Worm (Caenorhabditis elegans) whole organism, L3 larva: ENCODE results near the gene K09E9.1.

Source experiments
- R02D3.7 ChIP-seq: fragments of 150-350 bp; optimal IDR thresholded peaks from 2 replicates; lab custom pipeline; 2014; ENCODE audit warnings: missing biosample characterization, missing genetic modification characterization
- ZK546.5 ChIP-seq: sonication (generic microtip); optimal IDR thresholded peaks from 2 replicates; lab custom pipeline; 2017; ENCODE audit warnings: missing biosample characterization, missing genetic modification characterization
- ama-1 ChIP-seq: fragments of 150-350 bp; optimal IDR thresholded peaks from 2 replicates; lab custom pipeline; 2018
- ceh-16 ChIP-seq: sonication (generic microtip); optimal IDR thresholded peaks from 2 replicates; lab custom pipeline; 2017; ENCODE audit warnings: missing biosample characterization, missing genetic modification characterization
- ceh-9 ChIP-seq: sonication (generic microtip); optimal IDR thresholded peaks from 2 replicates; lab custom pipeline; 2018; ENCODE audit warnings: missing biosample characterization, missing genetic modification characterization
- daf-12 ChIP-seq: fragments of 150-350 bp; optimal IDR thresholded peaks from 2 replicates; lab custom pipeline; 2014; ENCODE audit warnings: missing biosample characterization, missing genetic modification reagents, missing genetic modification characterization
- egl-27 ChIP-seq: sonication (generic microtip); optimal IDR thresholded peaks from 4 replicates; lab custom pipeline; 2017; ENCODE audit warnings: missing biosample characterization, missing genetic modification reagents, missing genetic modification characterization
- egl-5 ChIP-seq: fragments of 150-350 bp; optimal IDR thresholded peaks from 2 replicates; lab custom pipeline; 2017; ENCODE audit warnings: missing biosample characterization, missing genetic modification reagents, missing genetic modification characterization, inconsistent platforms
- elt-1 ChIP-seq: fragments of 150-350 bp; optimal IDR thresholded peaks from 2 replicates; lab custom pipeline; 2014; ENCODE audit warnings: missing biosample characterization, missing genetic modification characterization
- elt-2 ChIP-seq: sonication (generic microtip); optimal IDR thresholded peaks from 2 replicates; lab custom pipeline; 2016; ENCODE audit warnings: missing genetic modification reagents, mild to moderate bottlenecking, missing genetic modification characterization, missing compliant biosample characterization
- eor-1 ChIP-seq, 2 experiments: fragments of 150-350 bp; optimal IDR thresholded peaks; 2 replicates each; lab custom pipeline; 2014 to 2018; ENCODE audit warnings: missing biosample characterization in 2 of 2, missing genetic modification characterization in 2 of 2
- fkh-10 ChIP-seq: sonication (generic microtip); optimal IDR thresholded peaks from 2 replicates; lab custom pipeline; 2017; ENCODE audit warnings: missing biosample characterization, missing genetic modification reagents, missing genetic modification characterization
- fkh-2 ChIP-seq: fragments of 150-350 bp; optimal IDR thresholded peaks from 2 replicates; lab custom pipeline; 2014; ENCODE audit warnings: missing biosample characterization, missing genetic modification reagents, missing genetic modification characterization
- fos-1 ChIP-seq: fragments of 150-350 bp; optimal IDR thresholded peaks from 2 replicates; lab custom pipeline; 2014; ENCODE audit warnings: missing biosample characterization, missing genetic modification characterization
- hmg-11 ChIP-seq: sonication (generic microtip); optimal IDR thresholded peaks from 2 replicates; lab custom pipeline; 2016; ENCODE audit warnings: missing genetic modification characterization, missing compliant biosample characterization
- jun-1 ChIP-seq: fragments of 150-350 bp; optimal IDR thresholded peaks from 2 replicates; lab custom pipeline; 2014; ENCODE audit warnings: missing biosample characterization, missing genetic modification reagents, missing genetic modification characterization
- lin-15B ChIP-seq: fragments of 150-350 bp; optimal IDR thresholded peaks from 2 replicates; lab custom pipeline; 2014; ENCODE audit warnings: missing biosample characterization, missing genetic modification characterization
- lin-39 ChIP-seq: fragments of 150-350 bp; optimal IDR thresholded peaks from 2 replicates; lab custom pipeline; 2018; ENCODE audit warnings: missing biosample characterization, missing genetic modification reagents, missing genetic modification characterization
- lsy-12 ChIP-seq: sonication (generic microtip); optimal IDR thresholded peaks from 2 replicates; lab custom pipeline; 2016; ENCODE audit warnings: mild to moderate bottlenecking, missing genetic modification characterization, missing compliant biosample characterization
- mdl-1 ChIP-seq: fragments of 150-350 bp; optimal IDR thresholded peaks from 2 replicates; lab custom pipeline; 2014; ENCODE audit warnings: missing biosample characterization, missing genetic modification characterization
- mml-1 ChIP-seq: fragments of 150-350 bp; sonication (generic microtip); optimal IDR thresholded peaks from 3 replicates; lab custom pipeline; 2014; ENCODE audit warnings: missing biosample characterization, missing genetic modification characterization
- nfya-1 ChIP-seq: sonication (generic microtip); optimal IDR thresholded peaks from 2 replicates; lab custom pipeline; 2017; ENCODE audit warnings: missing genetic modification characterization, mild to moderate bottlenecking, missing compliant biosample characterization, antibody characterized with exemption, moderate library complexity; ENCODE audit not compliant: insufficient read depth
- nhr-12 ChIP-seq: fragments of 150-350 bp; optimal IDR thresholded peaks from 2 replicates; lab custom pipeline; 2014; ENCODE audit warnings: missing biosample characterization, missing genetic modification characterization
- nhr-23 ChIP-seq: fragments of 150-350 bp; optimal IDR thresholded peaks from 2 replicates; lab custom pipeline; 2014; ENCODE audit warnings: missing biosample characterization, missing genetic modification reagents, missing genetic modification characterization
- nhr-237 ChIP-seq: fragments of 150-350 bp; optimal IDR thresholded peaks from 2 replicates; lab custom pipeline; 2014; ENCODE audit warnings: missing biosample characterization, missing genetic modification characterization
- nhr-25 ChIP-seq: sonication (generic microtip); optimal IDR thresholded peaks from 2 replicates; lab custom pipeline; 2017; ENCODE audit warnings: missing biosample characterization, missing genetic modification characterization
- nhr-28 ChIP-seq: fragments of 150-350 bp; optimal IDR thresholded peaks from 2 replicates; lab custom pipeline; 2014; ENCODE audit warnings: missing biosample characterization, missing genetic modification characterization
- nhr-43 ChIP-seq: sonication (generic microtip); optimal IDR thresholded peaks from 2 replicates; lab custom pipeline; 2016; ENCODE audit warnings: mild to moderate bottlenecking, missing genetic modification characterization, missing compliant biosample characterization; ENCODE audit not compliant: poor library complexity, severe bottlenecking
- nhr-76 ChIP-seq: fragments of 150-350 bp; sonication (generic microtip); optimal IDR thresholded peaks from 5 replicates; lab custom pipeline; 2014; ENCODE audit warnings: missing biosample characterization, missing genetic modification characterization
- pqm-1 ChIP-seq: fragments of 150-350 bp; optimal IDR thresholded peaks from 2 replicates; lab custom pipeline; 2017; ENCODE audit warnings: missing biosample characterization, missing genetic modification characterization, inconsistent platforms
- sea-2 ChIP-seq: fragments of 150-350 bp; sonication (generic microtip); optimal IDR thresholded peaks from 4 replicates; lab custom pipeline; 2014; ENCODE audit warnings: missing biosample characterization, missing genetic modification reagents, missing genetic modification characterization
- skn-1 ChIP-seq: fragments of 150-350 bp; optimal IDR thresholded peaks from 2 replicates; lab custom pipeline; 2014; ENCODE audit warnings: missing biosample characterization, missing genetic modification characterization
- snpc-4 ChIP-seq: fragments of 150-350 bp; optimal IDR thresholded peaks from 2 replicates; lab custom pipeline; 2014; ENCODE audit warnings: missing biosample characterization, missing genetic modification characterization
- tbx-2 ChIP-seq: sonication (generic microtip); optimal IDR thresholded peaks from 2 replicates; lab custom pipeline; 2016; ENCODE audit warnings: mild to moderate bottlenecking, missing genetic modification characterization, missing compliant biosample characterization
- unc-39 ChIP-seq: sonication (generic microtip); optimal IDR thresholded peaks from 4 replicates; lab custom pipeline; 2017; ENCODE audit warnings: missing biosample characterization, missing genetic modification characterization
- unc-62 ChIP-seq: fragments of 150-350 bp; sonication (generic microtip); optimal IDR thresholded peaks from 4 replicates; lab custom pipeline; 2014; ENCODE audit warnings: missing biosample characterization, missing genetic modification reagents, missing genetic modification characterization

Gene K09E9.1

ce11 chrX:15621001-15621400 is 701 bp downstream of the K09E9.1 start:
- no peak for TF ChIP-seq elt-1 (tag; lab: Kevin White, UChicago)

DNA sequence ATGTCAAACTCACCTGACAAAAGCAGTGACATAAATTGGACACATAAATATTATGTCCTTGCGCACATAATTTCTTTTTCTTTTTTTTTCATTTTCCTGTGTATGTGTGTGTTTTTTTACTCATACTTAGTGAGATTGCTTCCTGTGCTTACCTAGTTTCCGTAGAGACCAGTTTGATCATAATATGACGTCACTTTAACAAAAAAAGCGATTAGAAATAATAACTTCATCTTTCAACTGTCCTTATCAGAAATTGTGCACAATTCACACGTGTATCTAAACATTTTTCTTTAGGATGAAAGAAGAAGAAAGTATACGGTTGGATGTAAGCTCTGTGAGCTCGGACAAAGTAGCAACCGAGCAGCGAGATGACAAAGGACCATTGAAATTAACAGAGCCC is 1.7 kb downstream of the K09E9.1 start:
- no peak for TF ChIP-seq lin-39
- peak; percentile 65 for TF ChIP-seq elt-2
- TF ChIP-seq pqm-1 (tag; lab: Kevin White, UChicago) = peak; percentile 46
- no peak for TF ChIP-seq skn-1 (tag; lab: Kevin White, UChicago)
- no peak for TF ChIP-seq ZK546.5 (tag; lab: Kevin White, UChicago)

DNA sequence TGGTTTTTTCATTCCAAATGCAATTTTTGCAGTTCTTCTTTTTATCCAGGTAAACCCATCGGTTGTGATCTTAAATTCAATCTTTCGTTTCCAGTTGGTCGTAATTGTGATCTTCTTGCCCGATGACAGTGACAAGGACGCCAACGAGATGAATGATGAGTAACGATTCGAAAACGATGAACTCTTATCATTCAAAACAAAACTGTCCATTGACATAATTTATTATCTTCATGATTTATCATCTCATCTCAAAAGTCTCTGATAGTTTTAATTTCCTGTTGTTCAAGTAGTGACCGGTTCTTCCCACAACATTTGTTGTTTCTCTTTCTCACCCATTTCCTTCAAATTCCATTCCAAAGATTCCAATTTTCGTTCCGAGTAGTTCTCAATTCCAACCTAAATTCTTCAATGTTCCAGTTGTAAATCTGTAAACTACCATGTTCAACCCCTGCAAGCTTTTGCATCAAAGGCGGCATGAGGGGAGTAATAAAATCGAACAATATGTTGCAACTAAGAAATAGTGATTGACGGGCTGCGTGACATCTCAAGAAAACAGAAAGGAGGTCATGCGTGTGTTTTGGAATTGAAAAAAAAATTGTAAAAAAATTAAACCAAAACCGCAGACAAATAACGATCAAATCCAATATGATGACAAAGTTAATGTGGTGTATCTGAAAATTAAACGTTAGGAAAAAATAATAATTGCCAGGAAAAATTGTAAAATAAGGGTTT is 6.0 kb downstream of the K09E9.1 start:
- TF ChIP-seq nhr-43 (tag; lab: Kevin White, UChicago) (peak; percentile 12), R02D3.7 (tag; lab: Kevin White, UChicago) (no peak), eor-1 (tag; optimal IDR thresholded peaks at IDR 0.05; lab: Kevin White, UChicago) (no peak), unc-62 (GFP tag; lab: Kevin White, UChicago) (peak; percentile 48), nhr-23 (tag; lab: Kevin White, UChicago) (peak; percentile 38), nhr-25 (tag; lab: Kevin White, UChicago) (peak; percentile 36), fkh-2 (no peak), fkh-10 (GFP tag; lab: Kevin White, UChicago) (no peak), nhr-237 (no peak)

ce11 chrX:15627814-15628213 is 7.5 kb downstream of the K09E9.1 start:
- TF ChIP-seq fkh-10 (GFP tag; lab: Kevin White, UChicago) (no peak), lin-15B (no peak), nhr-12 (tag; lab: Kevin White, UChicago) (no peak), elt-2 (no peak), lin-39 (peak; percentile 36)

ce11 chrX:15628945-15629344 is 8.6 kb downstream of the K09E9.1 start:
- TF ChIP-seq snpc-4 (tag; lab: Kevin White, UChicago) = no peak
- no peak for TF ChIP-seq fkh-2
- no peak for TF ChIP-seq nhr-25 (tag; lab: Kevin White, UChicago)
- no peak for TF ChIP-seq skn-1 (tag; lab: Kevin White, UChicago)
- TF ChIP-seq elt-2 = no peak
- TF ChIP-seq ceh-16 = no peak
- TF ChIP-seq, all 47 proteins: peak for 0

DNA sequence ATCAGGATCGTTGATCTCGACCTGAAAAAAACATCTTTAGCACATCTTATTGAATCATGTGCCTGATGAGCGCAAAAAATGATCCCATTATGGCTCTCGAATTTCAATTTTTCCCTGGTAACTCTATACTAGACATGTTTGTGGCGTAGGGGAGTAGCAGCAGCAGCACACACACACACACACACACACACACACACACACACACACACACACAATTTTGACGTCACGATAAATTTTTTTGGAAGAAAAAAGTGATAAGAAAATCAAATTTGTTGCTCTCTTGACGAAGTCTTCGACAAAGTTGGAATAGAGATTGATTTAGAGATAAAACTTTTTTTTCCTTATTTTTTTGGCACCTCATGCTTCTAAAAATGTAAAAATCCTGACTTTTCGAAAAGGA is 9.3 kb downstream of the K09E9.1 start:
- TF ChIP-seq nhr-76 (tag; lab: Kevin White, UChicago) (no peak), pqm-1 (tag; lab: Kevin White, UChicago) (peak; percentile 16), nfya-1 (peak; percentile 18), elt-2 (peak; percentile 60)

DNA sequence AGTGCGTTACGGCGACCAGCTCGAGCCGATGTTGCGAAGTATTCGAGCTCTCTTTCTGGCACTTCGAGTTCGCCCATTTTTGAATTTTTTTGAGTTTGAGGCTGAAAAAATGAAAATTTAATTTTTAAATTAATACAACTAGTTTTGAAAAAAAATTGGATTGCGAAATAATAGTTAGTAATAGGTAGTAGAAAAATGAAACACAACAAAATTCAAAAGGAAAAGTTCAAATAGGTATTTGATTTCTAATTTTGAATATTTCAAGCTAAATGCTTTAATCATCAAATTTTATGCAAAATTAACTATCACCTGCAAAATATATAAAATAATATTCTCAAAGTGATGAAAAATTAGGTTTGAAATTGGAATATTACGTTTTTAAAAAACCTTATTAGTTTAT is 10.0 kb downstream of the K09E9.1 start, which contains the start of gene K09E9.4:
TSS of gene K09E9.4 (minus strand) at position 101 of the 400 bp plus-strand sequence.
- TF ChIP-seq pqm-1 (tag; lab: Kevin White, UChicago) = no peak
- peak in 1 of 2 experiments; percentile 42 for TF ChIP-seq eor-1 (tag; optimal IDR thresholded peaks at IDR 0.05; lab: Kevin White, UChicago)

DNA sequence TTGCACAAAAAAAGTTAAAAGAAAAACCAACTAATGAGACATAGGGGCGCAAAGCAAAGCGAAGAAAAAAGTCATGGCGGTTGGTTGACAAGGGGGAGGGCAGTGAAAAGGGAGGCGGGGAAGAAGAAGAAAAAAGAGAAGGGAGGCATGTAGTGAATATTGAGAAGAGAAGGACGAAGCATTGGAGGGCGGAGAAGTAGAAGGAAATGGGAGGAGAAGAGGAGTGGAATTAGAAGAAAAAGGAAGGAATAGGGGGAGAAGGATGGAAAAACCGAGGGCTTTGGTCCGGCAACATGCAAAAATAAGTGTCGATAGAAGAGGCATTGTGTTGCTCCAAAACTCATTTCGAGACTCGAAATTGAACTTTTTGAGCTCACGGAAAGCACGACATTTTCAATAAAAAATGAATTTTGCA is 10.5 kb downstream of the K09E9.1 start:
- TF ChIP-seq elt-1 (tag; lab: Kevin White, UChicago) = no peak
- no peak for TF ChIP-seq daf-12 (tag; lab: Kevin White, UChicago)
- TF ChIP-seq egl-27 (tag; lab: Kevin White, UChicago) = no peak
- no peak for TF ChIP-seq jun-1 (tag; lab: Kevin White, UChicago)
- TF ChIP-seq fkh-10 (GFP tag; lab: Kevin White, UChicago) = peak; percentile 33
- TF ChIP-seq lsy-12 = no peak
- TF ChIP-seq mml-1 = no peak
- no peak for TF ChIP-seq nhr-28
- TF ChIP-seq egl-5 = no peak
- peak; percentile 75 for TF ChIP-seq hmg-11 (tag; lab: Kevin White, UChicago)
- peak; percentile 56 for TF ChIP-seq snpc-4 (tag; lab: Kevin White, UChicago)
- TF ChIP-seq tbx-2 = no peak
- no peak for TF ChIP-seq ZK546.5 (tag; lab: Kevin White, UChicago)
- no peak for TF ChIP-seq mdl-1 (tag; lab: Kevin White, UChicago)
- TF ChIP-seq ama-1 (lab: Kevin White, UChicago) = peak; percentile 7
- peak; percentile 85 for TF ChIP-seq lin-39
- peak; percentile 37 for TF ChIP-seq nhr-25 (tag; lab: Kevin White, UChicago)
- no peak for TF ChIP-seq ceh-9 (tag; lab: Kevin White, UChicago)
- no peak for TF ChIP-seq nhr-237
- no peak for TF ChIP-seq lin-15B
- TF ChIP-seq sea-2 (GFP tag; lab: Kevin White, UChicago) = no peak
- no peak for TF ChIP-seq unc-39 (tag; lab: Kevin White, UChicago)
- no peak for TF ChIP-seq fos-1
- TF ChIP-seq nhr-12 (tag; lab: Kevin White, UChicago) = no peak
- peak; percentile 31 for TF ChIP-seq nhr-23 (tag; lab: Kevin White, UChicago)
